Fruit fly (Drosophila melanogaster) whole organism, embryonic: ENCODE results near the gene betaGlu.

Source experiments
- Atf6 ChIP-seq: fragments of 200-800 bp; sonication (Bioruptor generic); IDR thresholded peaks from 2 replicates; pipeline ENCODE4 v1.3.6; 2022; ENCODE audit warnings: missing biosample characterization, missing genetic modification characterization
- CG10209 ChIP-seq: fragments of 200-800 bp; sonication (Bioruptor generic); optimal IDR thresholded peaks from 3 replicates; lab custom pipeline; 2017; ENCODE audit warnings: missing biosample characterization, mild to moderate bottlenecking, missing genetic modification characterization, missing genetic modification reagents
- CG10565 ChIP-seq: fragments of 200-800 bp; sonication (Bioruptor generic); optimal IDR thresholded peaks from 3 replicates; lab custom pipeline; 2016; ENCODE audit warnings: missing biosample characterization, mild to moderate bottlenecking, missing genetic modification characterization
- CG12155 ChIP-seq: fragments of 200-800 bp; sonication (Bioruptor generic); optimal IDR thresholded peaks from 3 replicates; lab custom pipeline; 2016; ENCODE audit warnings: missing biosample characterization, missing genetic modification characterization
- CG14050 ChIP-seq: fragments of 200-800 bp; sonication (Bioruptor generic); IDR thresholded peaks from 3 replicates; pipeline ENCODE4 v1.3.6; 2022; ENCODE audit warnings: missing biosample characterization, missing genetic modification characterization
- CG14965 ChIP-seq: fragments of 200-800 bp; sonication (Bioruptor generic); optimal IDR thresholded peaks from 2 replicates; lab custom pipeline; 2016; ENCODE audit warnings: missing biosample characterization, missing genetic modification characterization, borderline replicate concordance
- CG18619 ChIP-seq: fragments of 200-800 bp; sonication (Bioruptor generic); optimal IDR thresholded peaks from 3 replicates; lab custom pipeline; 2017; ENCODE audit warnings: missing biosample characterization, mild to moderate bottlenecking, missing genetic modification characterization
- CG2120 ChIP-seq: fragments of 200-800 bp; sonication (Bioruptor generic); optimal IDR thresholded peaks from 3 replicates; lab custom pipeline; 2016; ENCODE audit warnings: missing biosample characterization, missing genetic modification characterization
- CG34422 ChIP-seq: fragments of 200-800 bp; sonication (Bioruptor generic); IDR thresholded peaks from 3 replicates; pipeline ENCODE4 v1.3.6; 2022; ENCODE audit warnings: missing biosample characterization, missing genetic modification characterization
- CG6683 ChIP-seq: fragments of 200-800 bp; sonication (Bioruptor generic); optimal IDR thresholded peaks from 2 replicates; lab custom pipeline; 2017; ENCODE audit warnings: missing biosample characterization, mild to moderate bottlenecking, missing genetic modification characterization, missing genetic modification reagents
- CG8944 ChIP-seq: fragments of 200-800 bp; sonication (Bioruptor generic); optimal IDR thresholded peaks from 3 replicates; lab custom pipeline; 2016; ENCODE audit warnings: missing biosample characterization, missing genetic modification characterization
- CG9932 ChIP-seq: fragments of 200-800 bp; sonication (Bioruptor generic); IDR thresholded peaks from 2 replicates; pipeline ENCODE4 v1.3.6; 2022; ENCODE audit warnings: missing biosample characterization, missing genetic modification characterization
- Fer3 ChIP-seq: fragments of 200-800 bp; sonication (Bioruptor generic); optimal IDR thresholded peaks from 2 replicates; lab custom pipeline; 2018; ENCODE audit warnings: missing biosample characterization, mild to moderate bottlenecking, missing genetic modification characterization, moderate library complexity
- Gug ChIP-seq: fragments of 200-800 bp; sonication (Bioruptor generic); IDR thresholded peaks from 4 replicates; pipeline ENCODE4 v1.3.6; 2022; ENCODE audit warnings: missing biosample characterization, missing genetic modification characterization
- HHEX ChIP-seq: fragments of 200-800 bp; sonication (Bioruptor generic); optimal IDR thresholded peaks from 3 replicates; lab custom pipeline; 2017; ENCODE audit warnings: missing biosample characterization, mild to moderate bottlenecking, missing genetic modification characterization, missing genetic modification reagents
- Hmx ChIP-seq: fragments of 200-800 bp; sonication (Bioruptor generic); optimal IDR thresholded peaks from 2 replicates; lab custom pipeline; 2016; ENCODE audit warnings: missing biosample characterization, missing genetic modification characterization
- Hsf ChIP-seq: fragments of 200-800 bp; sonication (Bioruptor generic); optimal IDR thresholded peaks from 3 replicates; lab custom pipeline; 2016; ENCODE audit warnings: missing biosample characterization, missing genetic modification characterization
- Lim3 ChIP-seq: fragments of 200-800 bp; sonication (Bioruptor generic); IDR thresholded peaks from 2 replicates; pipeline ENCODE4 v1.3.6; 2022; ENCODE audit warnings: missing biosample characterization, missing genetic modification characterization
- Lpt ChIP-seq: fragments of >200 bp; optimal IDR thresholded peaks from 2 replicates; lab custom pipeline; 2018; ENCODE audit warnings: missing biosample characterization, missing genetic modification characterization
- Nf-YC ChIP-seq: fragments of 200-800 bp; optimal IDR thresholded peaks from 3 replicates; lab custom pipeline; 2019; ENCODE audit warnings: missing biosample characterization, mild to moderate bottlenecking, missing genetic modification characterization, moderate library complexity
- Oli ChIP-seq: fragments of 200-800 bp; sonication (Bioruptor generic); optimal IDR thresholded peaks from 2 replicates; lab custom pipeline; 2018; ENCODE audit warnings: missing biosample characterization, mild to moderate bottlenecking, missing genetic modification characterization, moderate library complexity
- Sox100B ChIP-seq: fragments of 200-800 bp; sonication (Bioruptor generic); optimal IDR thresholded peaks from 3 replicates; lab custom pipeline; 2018; ENCODE audit warnings: missing biosample characterization, mild to moderate bottlenecking, missing genetic modification characterization
- Ssrp ChIP-seq: fragments of 200-800 bp; sonication (Bioruptor generic); optimal IDR thresholded peaks from 2 replicates; lab custom pipeline; 2018; ENCODE audit warnings: missing biosample characterization, mild to moderate bottlenecking, missing genetic modification characterization, moderate library complexity
- Usf ChIP-seq: fragments of 200-800 bp; sonication (Bioruptor generic); optimal IDR thresholded peaks from 2 replicates; lab custom pipeline; 2017; ENCODE audit warnings: missing genotype, missing biosample characterization, missing genetic modification characterization
- Xrp1 ChIP-seq: fragments of 200-800 bp; sonication (Bioruptor generic); IDR thresholded peaks from 2 replicates; pipeline ENCODE4 v1.3.6; 2022; ENCODE audit warnings: missing biosample characterization, missing genetic modification characterization
- ac ChIP-seq: fragments of 200-800 bp; sonication (Bioruptor generic); optimal IDR thresholded peaks from 3 replicates; lab custom pipeline; 2017; ENCODE audit warnings: missing biosample characterization, mild to moderate bottlenecking, missing genetic modification characterization
- aop ChIP-seq: fragments of 200-800 bp; sonication (Bioruptor generic); IDR thresholded peaks from 2 replicates; pipeline ENCODE4 v1.3.6; 2022; ENCODE audit warnings: missing biosample characterization, missing genetic modification characterization
- cg ChIP-seq: fragments of 200-800 bp; sonication (Bioruptor generic); optimal IDR thresholded peaks from 3 replicates; lab custom pipeline; 2019; ENCODE audit warnings: missing biosample characterization, mild to moderate bottlenecking, missing genetic modification characterization, moderate library complexity
- chif ChIP-seq, 2 experiments: fragments of 200-800 bp; sonication (Bioruptor generic); optimal IDR thresholded peaks; 3 replicates each; lab custom pipeline; 2016; ENCODE audit warnings: missing biosample characterization in 2 of 2, missing genetic modification characterization in 2 of 2
- chinmo ChIP-seq: fragments of 200-800 bp; sonication (Bioruptor generic); IDR thresholded peaks from 4 replicates; pipeline ENCODE4 v1.3.6; 2022; ENCODE audit warnings: missing biosample characterization, missing genetic modification characterization; ENCODE audit not compliant: partially characterized antibody
- crc ChIP-seq: fragments of 200-800 bp; sonication (Bioruptor generic); optimal IDR thresholded peaks from 2 replicates; lab custom pipeline; 2016; ENCODE audit warnings: missing biosample characterization, missing genetic modification characterization
- dmrt99B ChIP-seq: fragments of 200-800 bp; sonication (Bioruptor generic); optimal IDR thresholded peaks from 2 replicates; lab custom pipeline; 2018; ENCODE audit warnings: missing biosample characterization, mild to moderate bottlenecking, missing genetic modification characterization, moderate library complexity
- dpn ChIP-seq, 2 experiments: fragments of 200-800 bp; sonication (Bioruptor generic); optimal IDR thresholded peaks; 3 replicates each; lab custom pipeline; 2016; ENCODE audit warnings: missing biosample characterization in 2 of 2, missing genetic modification characterization in 2 of 2
- en ChIP-seq: fragments of 200-800 bp; sonication (Bioruptor generic); optimal IDR thresholded peaks from 2 replicates; lab custom pipeline; 2016; ENCODE audit warnings: missing biosample characterization, missing genetic modification characterization
- ftz-f1 ChIP-seq: fragments of 200-800 bp; sonication (Bioruptor generic); optimal IDR thresholded peaks from 2 replicates; lab custom pipeline; 2016; ENCODE audit warnings: missing biosample characterization, missing genetic modification characterization
- gem ChIP-seq: fragments of 200-800 bp; sonication (Bioruptor generic); optimal IDR thresholded peaks from 2 replicates; lab custom pipeline; 2019; ENCODE audit warnings: missing biosample characterization, mild to moderate bottlenecking, missing genetic modification characterization, moderate library complexity
- grau ChIP-seq: fragments of 200-800 bp; optimal IDR thresholded peaks from 3 replicates; lab custom pipeline; 2019; ENCODE audit warnings: missing biosample characterization, mild to moderate bottlenecking, missing genetic modification characterization, moderate library complexity
- gt ChIP-seq: fragments of 200-800 bp; sonication (Bioruptor generic); IDR thresholded peaks from 2 replicates; pipeline ENCODE4 v1.3.6; 2022; ENCODE audit warnings: missing biosample characterization, missing genetic modification characterization
- her ChIP-seq: fragments of 200-800 bp; sonication (Bioruptor generic); optimal IDR thresholded peaks from 2 replicates; lab custom pipeline; 2016; ENCODE audit warnings: missing biosample characterization, missing genetic modification characterization
- nau ChIP-seq: fragments of 200-800 bp; sonication (Bioruptor generic); optimal IDR thresholded peaks from 3 replicates; lab custom pipeline; 2017; ENCODE audit warnings: missing biosample characterization, mild to moderate bottlenecking, missing genetic modification characterization, missing genetic modification reagents
- nmo ChIP-seq: fragments of 200-800 bp; sonication (Bioruptor generic); optimal IDR thresholded peaks from 2 replicates; lab custom pipeline; 2018; ENCODE audit warnings: missing biosample characterization, mild to moderate bottlenecking, missing genetic modification characterization, moderate library complexity
- pan ChIP-seq, 4 experiments: fragments of >200 bp in 3 of 4; fragments of 200-800 bp in 1 of 4; sonication (Bioruptor generic) in 1 of 4; optimal IDR thresholded peaks in 3 of 4; IDR thresholded peaks in 1 of 4; 2 replicates each; pipeline versions ENCODE4 v1.3.6 to Lab custom; 2017 to 2022; ENCODE audit warnings: missing biosample characterization in 2 of 4, missing genetic modification characterization in 2 of 4, mixed read lengths in 1 of 4
- pros ChIP-seq: fragments of 200-800 bp; sonication (Bioruptor generic); optimal IDR thresholded peaks from 3 replicates; lab custom pipeline; 2019; ENCODE audit warnings: missing biosample characterization, mild to moderate bottlenecking, missing genetic modification characterization, moderate library complexity
- repo ChIP-seq: fragments of 200-800 bp; sonication (Bioruptor generic); optimal IDR thresholded peaks from 2 replicates; lab custom pipeline; 2016; ENCODE audit warnings: missing biosample characterization, missing genetic modification characterization
- scrt ChIP-seq: fragments of 200-800 bp; sonication (Bioruptor generic); optimal IDR thresholded peaks from 2 replicates; lab custom pipeline; 2018; ENCODE audit warnings: missing biosample characterization, mild to moderate bottlenecking, missing genetic modification characterization, moderate library complexity
- slbo ChIP-seq: fragments of 200-800 bp; sonication (Bioruptor generic); IDR thresholded peaks from 2 replicates; pipeline ENCODE4 v1.3.6; 2022; ENCODE audit warnings: missing biosample characterization, missing genetic modification characterization
- tll ChIP-seq, 2 experiments: fragments of 200-800 bp in 1 of 2; fragments of >200 bp in 1 of 2; sonication (Bioruptor generic) in 1 of 2; optimal IDR thresholded peaks; 2 replicates each; lab custom pipeline; 2017 to 2019; ENCODE audit warnings: missing biosample characterization in 2 of 2, missing genetic modification characterization in 2 of 2, mild to moderate bottlenecking in 1 of 2, moderate library complexity in 1 of 2

Gene betaGlu

dm6 chr3R:31724136-31724535 is 47.5 kb downstream of the betaGlu start (continued):
- no peak for TF ChIP-seq en (GFP tag; lab: Kevin White, UChicago)
- no peak for TF ChIP-seq ac (GFP tag; lab: Kevin White, UChicago)
- no peak for TF ChIP-seq Hmx (GFP tag; lab: Kevin White, UChicago)
- TF ChIP-seq her (GFP tag; lab: Kevin White, UChicago) = no peak
- peak; percentile 30 for TF ChIP-seq nmo (GFP tag; lab: Kevin White, UChicago)
- TF ChIP-seq CG6683 (GFP tag; lab: Kevin White, UChicago) = no peak
- no peak for TF ChIP-seq nau (GFP tag; lab: Kevin White, UChicago)
- no peak for TF ChIP-seq HHEX (GFP tag; lab: Kevin White, UChicago)
- peak in 1 of 2 experiments; percentile 25 for TF ChIP-seq chif (GFP tag; optimal IDR thresholded peaks at IDR 0.05; lab: Kevin White, UChicago)
- no peak for TF ChIP-seq CG14965 (GFP tag; lab: Kevin White, UChicago)
- peak; percentile 2 for TF ChIP-seq Ssrp (tag; lab: Kevin White, UChicago)
- no peak for TF ChIP-seq gt (GFP tag; lab: Robert Waterston, UW)
- TF ChIP-seq Hsf = no peak
- no peak for TF ChIP-seq Lim3 (GFP tag; lab: Robert Waterston, UW)
- TF ChIP-seq CG12155 (GFP tag; lab: Kevin White, UChicago) = no peak
- TF ChIP-seq scrt (GFP tag; lab: Kevin White, UChicago) = no peak
- no peak for TF ChIP-seq Usf (GFP tag; lab: Kevin White, UChicago)
- no peak for TF ChIP-seq pan (optimal IDR thresholded peaks at IDR 0.05; lab: Kevin White, UChicago)
- TF ChIP-seq pan (GFP tag; optimal IDR thresholded peaks at IDR 0.05 in 1 of 2, IDR thresholded peaks at IDR 0.05 in 1 of 2) = no peak
- TF ChIP-seq CG10565 (GFP tag; lab: Kevin White, UChicago) = no peak
- no peak for TF ChIP-seq aop

dm6 chr3R:31723206-31723933 is 48.3 kb downstream of the betaGlu start:
- peak; percentile 47 for TF ChIP-seq nmo (GFP tag; lab: Kevin White, UChicago)
- no peak for TF ChIP-seq CG18619 (GFP tag; lab: Kevin White, UChicago)
- TF ChIP-seq cg = peak; percentile 89
- TF ChIP-seq Nf-YC = no peak
- no peak for TF ChIP-seq ftz-f1 (GFP tag; lab: Kevin White, UChicago)
- TF ChIP-seq CG12155 (GFP tag; lab: Kevin White, UChicago) = peak; percentile 17
- no peak for TF ChIP-seq Atf6
- TF ChIP-seq Gug (GFP tag; lab: Robert Waterston, UW) = 0 out of 4 replicates have a peak, but pooled peaks have one; percentile 4
- TF ChIP-seq chinmo = peak; percentile 63; the same call in 1 of the 4 replicates
- peak; percentile 28; the same call in 1 of the 2 replicates for TF ChIP-seq Xrp1
- TF ChIP-seq dpn (GFP tag; optimal IDR thresholded peaks at IDR 0.05; lab: Kevin White, UChicago) = no peak
- TF ChIP-seq gem (tag; lab: Kevin White, UChicago) = peak; percentile 54
- 0 out of 2 replicates have a peak, but pooled peaks have one; percentile 9 for TF ChIP-seq slbo (GFP tag; lab: Robert Waterston, UW)
- TF ChIP-seq Sox100B (GFP tag; lab: Kevin White, UChicago) = peak; percentile 6
- TF ChIP-seq CG10209 (GFP tag; lab: Kevin White, UChicago) = peak; percentile 28
- TF ChIP-seq CG8944 (GFP tag; lab: Kevin White, UChicago) = no peak
- TF ChIP-seq repo (GFP tag; lab: Kevin White, UChicago) = no peak
- no peak for TF ChIP-seq crc (GFP tag; lab: Kevin White, UChicago)
- peak; percentile 46 for TF ChIP-seq pros
- TF ChIP-seq Lpt (GFP tag; lab: Kevin White, UChicago) = no peak
- peak; percentile 21 for TF ChIP-seq dmrt99B (tag; lab: Kevin White, UChicago)
- 0 out of 3 replicates have a peak, but pooled peaks have one; percentile 7 for TF ChIP-seq CG34422 (GFP tag; lab: Robert Waterston, UW)
- TF ChIP-seq Fer3 (tag; lab: Kevin White, UChicago) = peak; percentile 39
- peak; percentile 26; the same call in 1 of the 3 replicates for TF ChIP-seq CG14050 (GFP tag; lab: Robert Waterston, UW)
- TF ChIP-seq Oli (tag; lab: Kevin White, UChicago) = peak; percentile 40
- peak; percentile 22 for TF ChIP-seq CG2120
- TF ChIP-seq grau (tag; lab: Kevin White, UChicago) = peak; percentile 12
- TF ChIP-seq CG9932 = peak; percentile 7; the same call in 1 of the 2 replicates
- TF ChIP-seq tll (GFP tag; optimal IDR thresholded peaks at IDR 0.05; lab: Kevin White, UChicago) = no peak
